Worm (Caenorhabditis elegans): ENCODE measurements around the gene clc-26.

ce11 chrIII:1007143-1007905 lies 23.5 kb downstream of the clc-26 start:
- no peak for TF ChIP-seq nhr-11 (tag; optimal IDR thresholded peaks at IDR 0.05)
- no peak for TF ChIP-seq pag-3 (tag; optimal IDR thresholded peaks at IDR 0.05; ENCODE audit: borderline replicate concordance, insufficient read depth)
- no peak for TF ChIP-seq ama-1 (optimal IDR thresholded peaks at IDR 0.05)
- no peak for TF ChIP-seq lin-39 (tag; optimal IDR thresholded peaks at IDR 0.05)
- no peak for TF ChIP-seq tbx-2 (tag; optimal IDR thresholded peaks at IDR 0.05)
- TF ChIP-seq efl-1 (optimal IDR thresholded peaks at IDR 0.05): no peak
- no peak for TF ChIP-seq efl-1 (GFP tag; optimal IDR thresholded peaks at IDR 0.05 in 1 of 2)
- TF ChIP-seq nhr-77 (tag; optimal IDR thresholded peaks at IDR 0.05): no peak
- TF ChIP-seq blmp-1 (tag; optimal IDR thresholded peaks at IDR 0.05): no peak
- no peak for TF ChIP-seq elt-3 (tag; optimal IDR thresholded peaks at IDR 0.05)
- no peak for TF ChIP-seq skn-1 (tag; optimal IDR thresholded peaks at IDR 0.05)
- no peak for TF ChIP-seq nhr-84 (tag; optimal IDR thresholded peaks at IDR 0.05)
- TF ChIP-seq snpc-4 (tag; optimal IDR thresholded peaks at IDR 0.05): no peak
- TF ChIP-seq hlh-17 (GFP tag; optimal IDR thresholded peaks at IDR 0.05; ENCODE audit: borderline replicate concordance): no peak

All from whole organism, L1 larva.